Worm (Caenorhabditis elegans) whole organism, L1 larva: ENCODE measurements around the gene C04E6.13.

Source experiments
- F16B12.6 ChIP-seq: fragments of 150-350 bp; optimal IDR thresholded peaks from 2 replicates; lab custom pipeline; 2014; ENCODE audit warnings: missing biosample characterization, missing genetic modification characterization
- Y116A8C.19 ChIP-seq: sonication (generic microtip); optimal IDR thresholded peaks from 2 replicates; lab custom pipeline; 2016; ENCODE audit warnings: missing compliant biosample characterization, missing genetic modification characterization, borderline replicate concordance
- aha-1 ChIP-seq: fragments of 150-350 bp; optimal IDR thresholded peaks from 2 replicates; lab custom pipeline; 2014; ENCODE audit warnings: missing biosample characterization, missing genetic modification characterization
- alr-1 ChIP-seq: fragments of 200-800 bp; sonication (Bioruptor generic); optimal IDR thresholded peaks from 2 replicates; lab custom pipeline; 2018; ENCODE audit warnings: borderline replicate concordance, mild to moderate bottlenecking, missing genetic modification characterization, missing compliant biosample characterization
- aly-2 ChIP-seq: fragments of 150-350 bp; optimal IDR thresholded peaks from 2 replicates; lab custom pipeline; 2014; ENCODE audit warnings: missing biosample characterization, missing genetic modification characterization
- blmp-1 ChIP-seq: fragments of 150-350 bp; optimal IDR thresholded peaks from 2 replicates; lab custom pipeline; 2014; ENCODE audit warnings: missing biosample characterization, missing genetic modification characterization
- ceh-8 ChIP-seq: fragments of 200-800 bp; sonication (Bioruptor generic); optimal IDR thresholded peaks from 2 replicates; lab custom pipeline; 2018; ENCODE audit warnings: mild to moderate bottlenecking, missing genetic modification characterization, moderate library complexity, missing compliant biosample characterization
- ceh-82 ChIP-seq, 3 experiments: fragments of 150-350 bp in 1 of 3; sonication (generic microtip) in 2 of 3; optimal IDR thresholded peaks; 2 replicates each; lab custom pipeline; 2014 to 2017; ENCODE audit warnings: missing biosample characterization in 3 of 3, missing genetic modification characterization in 3 of 3
- ceh-88 ChIP-seq: fragments of 200-800 bp; sonication (Bioruptor generic); IDR thresholded peaks from 2 replicates; pipeline ENCODE4 v1.3.6; 2022; ENCODE audit warnings: missing genetic modification characterization, missing compliant biosample characterization
- ceh-90 ChIP-seq: sonication (generic microtip); optimal IDR thresholded peaks from 2 replicates; lab custom pipeline; 2016; ENCODE audit warnings: missing genetic modification characterization, missing compliant biosample characterization
- ces-1 ChIP-seq: fragments of 150-350 bp; optimal IDR thresholded peaks from 2 replicates; lab custom pipeline; 2014; ENCODE audit warnings: missing biosample characterization, missing genetic modification reagents, missing genetic modification characterization
- efl-1 ChIP-seq, 4 experiments: fragments of 150-350 bp; optimal IDR thresholded peaks in 3 of 4; peaks in 1 of 4; 1 replicate in 1 of 4; 2 replicates in 3 of 4; lab custom pipeline; 2014; ENCODE audit warnings: missing biosample characterization in 2 of 4, missing genetic modification characterization in 2 of 4, missing genetic modification reagents in 2 of 4
- egl-27 ChIP-seq, 2 experiments: fragments of 150-350 bp in 1 of 2; sonication (generic microtip); optimal IDR thresholded peaks; 3 replicates each; lab custom pipeline; 2017 to 2018; ENCODE audit warnings: missing biosample characterization in 2 of 2, missing genetic modification characterization in 2 of 2, missing genetic modification reagents in 2 of 2
- elt-2 ChIP-seq: sonication (generic microtip); optimal IDR thresholded peaks from 2 replicates; lab custom pipeline; 2016; ENCODE audit warnings: missing genetic modification characterization, mild to moderate bottlenecking, inconsistent platforms, missing compliant biosample characterization, missing genetic modification reagents
- fkh-10 ChIP-seq: sonication (generic microtip); optimal IDR thresholded peaks from 2 replicates; lab custom pipeline; 2017; ENCODE audit warnings: missing biosample characterization, missing genetic modification reagents, missing genetic modification characterization
- fkh-4 ChIP-seq: sonication (generic microtip); optimal IDR thresholded peaks from 2 replicates; lab custom pipeline; 2016; ENCODE audit warnings: missing compliant biosample characterization, missing genetic modification characterization, borderline replicate concordance
- fos-1 ChIP-seq: fragments of 150-350 bp; optimal IDR thresholded peaks from 2 replicates; lab custom pipeline; 2014; ENCODE audit warnings: missing biosample characterization, missing genetic modification characterization
- hlh-17 ChIP-seq: fragments of 200-800 bp; sonication (Bioruptor generic); optimal IDR thresholded peaks from 2 replicates; lab custom pipeline; 2018; ENCODE audit warnings: missing genetic modification characterization, mild to moderate bottlenecking, missing compliant biosample characterization, moderate library complexity, borderline replicate concordance
- hlh-4 ChIP-seq: sonication (generic microtip); optimal IDR thresholded peaks from 2 replicates; lab custom pipeline; 2016; ENCODE audit warnings: mild to moderate bottlenecking, missing genetic modification characterization, missing compliant biosample characterization
- isw-1 ChIP-seq: fragments of 200-800 bp; sonication (Bioruptor generic); IDR thresholded peaks from 2 replicates; pipeline ENCODE4 v1.3.6; 2022; ENCODE audit warnings: missing genetic modification characterization, missing compliant biosample characterization
- jun-1 ChIP-seq: fragments of 150-350 bp; optimal IDR thresholded peaks from 2 replicates; lab custom pipeline; 2014; ENCODE audit warnings: missing biosample characterization, missing genetic modification reagents, missing genetic modification characterization
- lin-13 ChIP-seq: fragments of 150-350 bp; optimal IDR thresholded peaks from 2 replicates; lab custom pipeline; 2014; ENCODE audit warnings: missing biosample characterization, missing genetic modification reagents, missing genetic modification characterization
- lin-15B ChIP-seq: fragments of 150-350 bp; sonication (generic microtip); optimal IDR thresholded peaks from 3 replicates; lab custom pipeline; 2014; ENCODE audit warnings: missing biosample characterization, missing genetic modification characterization
- lin-39 ChIP-seq: fragments of 150-350 bp; optimal IDR thresholded peaks from 2 replicates; lab custom pipeline; 2014; ENCODE audit warnings: missing biosample characterization, missing genetic modification reagents, missing genetic modification characterization
- lir-3 ChIP-seq: sonication (generic microtip); optimal IDR thresholded peaks from 2 replicates; lab custom pipeline; 2016; ENCODE audit warnings: mild to moderate bottlenecking, missing genetic modification characterization, moderate library complexity, missing compliant biosample characterization; ENCODE audit not compliant: poor library complexity
- mab-9 ChIP-seq: fragments of 200-800 bp; sonication (Bioruptor generic); IDR thresholded peaks from 2 replicates; pipeline ENCODE4 v1.3.6; 2022; ENCODE audit warnings: missing genetic modification reagents, missing genetic modification characterization, missing compliant biosample characterization
- mdl-1 ChIP-seq, 2 experiments: fragments of 150-350 bp; optimal IDR thresholded peaks; 2 replicates each; lab custom pipeline; 2014 to 2017; ENCODE audit warnings: missing biosample characterization in 2 of 2, missing genetic modification characterization in 2 of 2, inconsistent platforms in 1 of 2
- mef-2 ChIP-seq: fragments of 150-350 bp; optimal IDR thresholded peaks from 2 replicates; lab custom pipeline; 2014; ENCODE audit warnings: missing biosample characterization, missing genetic modification characterization
- mep-1 ChIP-seq: fragments of 150-350 bp; optimal IDR thresholded peaks from 2 replicates; lab custom pipeline; 2014; ENCODE audit warnings: missing biosample characterization, missing genetic modification characterization
- nhr-12 ChIP-seq: sonication (generic microtip); optimal IDR thresholded peaks from 2 replicates; lab custom pipeline; 2017; ENCODE audit warnings: missing biosample characterization, missing genetic modification characterization
- nhr-19 ChIP-seq: fragments of 200-800 bp; sonication (Bioruptor generic); conservative IDR thresholded peaks from 2 replicates; pipeline ENCODE4 v1.3.6; 2022; ENCODE audit warnings: missing genetic modification characterization, missing compliant biosample characterization
- nhr-20 ChIP-seq: sonication (generic microtip); optimal IDR thresholded peaks from 2 replicates; lab custom pipeline; 2016; ENCODE audit warnings: mild to moderate bottlenecking, missing genetic modification characterization, missing compliant biosample characterization
- nhr-71 ChIP-seq: sonication (generic microtip); optimal IDR thresholded peaks from 2 replicates; lab custom pipeline; 2016; ENCODE audit warnings: mild to moderate bottlenecking, missing genetic modification characterization, moderate library complexity, missing compliant biosample characterization
- nhr-77 ChIP-seq: fragments of 150-350 bp; optimal IDR thresholded peaks from 2 replicates; lab custom pipeline; 2014; ENCODE audit warnings: missing biosample characterization, missing genetic modification characterization
- nhr-84 ChIP-seq: sonication (generic microtip); optimal IDR thresholded peaks from 2 replicates; lab custom pipeline; 2017; ENCODE audit warnings: missing biosample characterization, missing genetic modification characterization
- pax-3 ChIP-seq: fragments of 200-800 bp; sonication (Bioruptor generic); optimal IDR thresholded peaks from 2 replicates; lab custom pipeline; 2018; ENCODE audit warnings: mild to moderate bottlenecking, missing genetic modification characterization, moderate library complexity, missing compliant biosample characterization
- pqm-1 ChIP-seq: sonication (generic microtip); optimal IDR thresholded peaks from 3 replicates; lab custom pipeline; 2017; ENCODE audit warnings: missing biosample characterization, missing genetic modification characterization
- rnt-1 ChIP-seq: sonication (generic microtip); optimal IDR thresholded peaks from 2 replicates; lab custom pipeline; 2016; ENCODE audit warnings: mild to moderate bottlenecking, missing genetic modification characterization, moderate library complexity, missing compliant biosample characterization
- snpc-4 ChIP-seq: fragments of 150-350 bp; optimal IDR thresholded peaks from 2 replicates; lab custom pipeline; 2014; ENCODE audit warnings: missing biosample characterization, missing genetic modification characterization
- sox-4 ChIP-seq: sonication (generic microtip); optimal IDR thresholded peaks from 2 replicates; lab custom pipeline; 2016; ENCODE audit warnings: missing genetic modification characterization, missing compliant biosample characterization
- sup-37 ChIP-seq: fragments of 200-800 bp; sonication (Bioruptor generic); optimal IDR thresholded peaks from 2 replicates; lab custom pipeline; 2018; ENCODE audit warnings: mild to moderate bottlenecking, missing genetic modification characterization, missing compliant biosample characterization
- swsn-7 ChIP-seq: sonication (generic microtip); optimal IDR thresholded peaks from 2 replicates; lab custom pipeline; 2016; ENCODE audit warnings: missing genetic modification characterization, missing compliant biosample characterization
- tbx-2 ChIP-seq: sonication (generic microtip); optimal IDR thresholded peaks from 2 replicates; lab custom pipeline; 2016; ENCODE audit warnings: missing genetic modification characterization, missing compliant biosample characterization
- unc-130 ChIP-seq: fragments of 150-350 bp; optimal IDR thresholded peaks from 2 replicates; lab custom pipeline; 2017; ENCODE audit warnings: missing biosample characterization, missing genetic modification characterization, inconsistent platforms
- unc-30 ChIP-seq: sonication (generic microtip); optimal IDR thresholded peaks from 2 replicates; lab custom pipeline; 2017; ENCODE audit warnings: missing biosample characterization, missing genetic modification characterization
- unc-62 ChIP-seq: fragments of 150-350 bp; optimal IDR thresholded peaks from 2 replicates; lab custom pipeline; 2014; ENCODE audit warnings: missing biosample characterization, missing genetic modification reagents, missing genetic modification characterization
- unc-86 ChIP-seq: sonication (generic microtip); optimal IDR thresholded peaks from 2 replicates; lab custom pipeline; 2016; ENCODE audit warnings: missing genetic modification characterization, missing compliant biosample characterization
- unc-98 ChIP-seq: fragments of 200-800 bp; sonication (Bioruptor generic); IDR thresholded peaks from 2 replicates; pipeline ENCODE4 v1.3.6; 2022; ENCODE audit warnings: missing genetic modification characterization, missing compliant biosample characterization
- vab-15 ChIP-seq: sonication (generic microtip); optimal IDR thresholded peaks from 2 replicates; lab custom pipeline; 2017; ENCODE audit warnings: missing genotype, mild to moderate bottlenecking, missing genetic modification characterization, missing compliant biosample characterization
- xbp-1 ChIP-seq: sonication (generic microtip); optimal IDR thresholded peaks from 2 replicates; lab custom pipeline; 2016; ENCODE audit warnings: missing genetic modification characterization, missing compliant biosample characterization
- zag-1 ChIP-seq: fragments of 150-350 bp; optimal IDR thresholded peaks from 2 replicates; lab custom pipeline; 2014; ENCODE audit warnings: missing biosample characterization, missing genetic modification characterization
- ztf-11 ChIP-seq, 2 experiments: sonication (generic microtip); optimal IDR thresholded peaks; 2 replicates each; lab custom pipeline; 2016 to 2017; ENCODE audit warnings: missing genetic modification characterization in 2 of 2, missing biosample characterization in 1 of 2, missing compliant biosample characterization in 1 of 2

The C04E6.13 gene

ce11 chrV:5939503-5940072, 27.1 kb downstream of the C04E6.13 start, which contains the start of gene syf-3 (continued):
- TF ChIP-seq lir-3 (tag; lab: Kevin White, UChicago) (peak; percentile 11), vab-15 (tag; lab: Kevin White, UChicago) (peak; percentile 25), unc-130 (tag; lab: Kevin White, UChicago) (no peak), rnt-1 (tag; lab: Kevin White, UChicago) (peak; percentile 87), pqm-1 (no peak), unc-98 (no peak), aha-1 (no peak), xbp-1 (peak; percentile 77), aly-2 (tag; lab: Kevin White, UChicago) (peak; percentile 69), jun-1 (tag; lab: Kevin White, UChicago) (peak; percentile 35), zag-1 (tag; lab: Kevin White, UChicago) (no peak), mep-1 (tag; lab: Kevin White, UChicago) (peak; percentile 67), fos-1 (tag; lab: Kevin White, UChicago) (peak; percentile 36), snpc-4 (tag; lab: Kevin White, UChicago) (peak; percentile 38), Y116A8C.19 (no peak), fkh-10 (GFP tag; lab: Kevin White, UChicago) (no peak), lin-13 (GFP tag; lab: Kevin White, UChicago) (no peak), mdl-1 (tag; optimal IDR thresholded peaks at IDR 0.05; lab: Kevin White, UChicago) (peak in 1 of 2 experiments; percentile 44), ceh-82 (tag; optimal IDR thresholded peaks at IDR 0.05; lab: Kevin White, UChicago) (peak; percentile 57 to 73 (median 59)), pax-3 (tag; lab: Kevin White, UChicago) (no peak), nhr-19 (no peak), ces-1 (no peak), lin-39 (tag; lab: Kevin White, UChicago) (peak; percentile 62), hlh-4 (tag; lab: Kevin White, UChicago) (no peak), elt-2 (tag; lab: Kevin White, UChicago) (no peak), unc-30 (tag; lab: Kevin White, UChicago) (no peak), alr-1 (no peak), efl-1 (optimal IDR thresholded peaks at IDR 0.05; lab: Kevin White, UChicago) (peak; percentile 99 to 100), efl-1 (GFP tag; optimal IDR thresholded peaks at IDR 0.05 in 1 of 2; lab: Kevin White, UChicago) (peak; percentile 100), mef-2 (tag; lab: Kevin White, UChicago) (no peak), nhr-77 (tag; lab: Kevin White, UChicago) (no peak), ztf-11 (tag; optimal IDR thresholded peaks at IDR 0.05; lab: Kevin White, UChicago) (no peak), fkh-4 (tag; lab: Kevin White, UChicago) (peak; percentile 3), tbx-2 (tag; lab: Kevin White, UChicago) (peak; percentile 61), hlh-17 (GFP tag; lab: Kevin White, UChicago) (no peak), blmp-1 (no peak), egl-27 (tag; optimal IDR thresholded peaks at IDR 0.05; lab: Kevin White, UChicago) (no peak), nhr-20 (peak; percentile 49), nhr-12 (no peak), ceh-8 (no peak), ceh-88 (GFP tag; lab: Robert Waterston, UW) (no peak), lin-15B (no peak), sox-4 (peak; percentile 37), unc-62 (no peak), unc-86 (peak; percentile 68), sup-37 (GFP tag; lab: Kevin White, UChicago) (no peak), swsn-7 (tag; lab: Kevin White, UChicago) (peak; percentile 59), nhr-71 (peak; percentile 76), F16B12.6 (tag; lab: Kevin White, UChicago) (peak; percentile 30), nhr-84 (tag; lab: Kevin White, UChicago) (no peak), ceh-90 (tag; lab: Kevin White, UChicago) (peak; percentile 30), isw-1 (GFP tag; lab: Robert Waterston, UW) (peak; percentile 42), mab-9 (GFP tag; lab: Robert Waterston, UW) (0 out of 2 replicates have a peak, but pooled peaks have one; percentile 34)
